Worm (Caenorhabditis elegans) whole organism, L3 larva: ENCODE results near the gene ssp-35.

Experiments
- R02D3.7 ChIP-seq: fragments of 150-350 bp; optimal IDR thresholded peaks from 2 replicates; lab custom pipeline; 2014; ENCODE audit warnings: missing biosample characterization, missing genetic modification characterization
- ZK546.5 ChIP-seq: sonication (generic microtip); optimal IDR thresholded peaks from 2 replicates; lab custom pipeline; 2017; ENCODE audit warnings: missing biosample characterization, missing genetic modification characterization
- ama-1 ChIP-seq: fragments of 150-350 bp; optimal IDR thresholded peaks from 2 replicates; lab custom pipeline; 2018
- ceh-16 ChIP-seq: sonication (generic microtip); optimal IDR thresholded peaks from 2 replicates; lab custom pipeline; 2017; ENCODE audit warnings: missing biosample characterization, missing genetic modification characterization
- ceh-28 ChIP-seq: fragments of 150-350 bp; optimal IDR thresholded peaks from 2 replicates; lab custom pipeline; 2014; ENCODE audit warnings: missing biosample characterization, missing genetic modification reagents, missing genetic modification characterization
- ceh-82 ChIP-seq: fragments of 150-350 bp; optimal IDR thresholded peaks from 2 replicates; lab custom pipeline; 2014; ENCODE audit warnings: missing biosample characterization, missing genetic modification characterization
- ceh-9 ChIP-seq: sonication (generic microtip); optimal IDR thresholded peaks from 2 replicates; lab custom pipeline; 2018; ENCODE audit warnings: missing biosample characterization, missing genetic modification characterization
- daf-12 ChIP-seq: fragments of 150-350 bp; optimal IDR thresholded peaks from 2 replicates; lab custom pipeline; 2014; ENCODE audit warnings: missing biosample characterization, missing genetic modification reagents, missing genetic modification characterization
- egl-27 ChIP-seq: sonication (generic microtip); optimal IDR thresholded peaks from 4 replicates; lab custom pipeline; 2017; ENCODE audit warnings: missing biosample characterization, missing genetic modification reagents, missing genetic modification characterization
- egl-5 ChIP-seq: fragments of 150-350 bp; optimal IDR thresholded peaks from 2 replicates; lab custom pipeline; 2017; ENCODE audit warnings: missing biosample characterization, missing genetic modification reagents, missing genetic modification characterization, inconsistent platforms
- elt-1 ChIP-seq: fragments of 150-350 bp; optimal IDR thresholded peaks from 2 replicates; lab custom pipeline; 2014; ENCODE audit warnings: missing biosample characterization, missing genetic modification characterization
- elt-2 ChIP-seq: sonication (generic microtip); optimal IDR thresholded peaks from 2 replicates; lab custom pipeline; 2016; ENCODE audit warnings: missing genetic modification reagents, mild to moderate bottlenecking, missing genetic modification characterization, missing compliant biosample characterization
- elt-3 ChIP-seq, 3 experiments: fragments of 150-350 bp in 1 of 3; sonication (generic microtip) in 2 of 3; optimal IDR thresholded peaks; 2 replicates in 2 of 3; 4 replicates in 1 of 3; lab custom pipeline; 2014 to 2017; ENCODE audit warnings: missing biosample characterization in 3 of 3, missing genetic modification characterization in 3 of 3
- eor-1 ChIP-seq, 2 experiments: fragments of 150-350 bp; optimal IDR thresholded peaks; 2 replicates each; lab custom pipeline; 2014 to 2018; ENCODE audit warnings: missing biosample characterization in 2 of 2, missing genetic modification characterization in 2 of 2
- fkh-10 ChIP-seq: sonication (generic microtip); optimal IDR thresholded peaks from 2 replicates; lab custom pipeline; 2017; ENCODE audit warnings: missing biosample characterization, missing genetic modification reagents, missing genetic modification characterization
- fkh-2 ChIP-seq: fragments of 150-350 bp; optimal IDR thresholded peaks from 2 replicates; lab custom pipeline; 2014; ENCODE audit warnings: missing biosample characterization, missing genetic modification reagents, missing genetic modification characterization
- hmg-11 ChIP-seq: sonication (generic microtip); optimal IDR thresholded peaks from 2 replicates; lab custom pipeline; 2016; ENCODE audit warnings: missing genetic modification characterization, missing compliant biosample characterization
- lin-39 ChIP-seq: fragments of 150-350 bp; optimal IDR thresholded peaks from 2 replicates; lab custom pipeline; 2018; ENCODE audit warnings: missing biosample characterization, missing genetic modification reagents, missing genetic modification characterization
- lsy-12 ChIP-seq: sonication (generic microtip); optimal IDR thresholded peaks from 2 replicates; lab custom pipeline; 2016; ENCODE audit warnings: mild to moderate bottlenecking, missing genetic modification characterization, missing compliant biosample characterization
- mml-1 ChIP-seq: fragments of 150-350 bp; sonication (generic microtip); optimal IDR thresholded peaks from 3 replicates; lab custom pipeline; 2014; ENCODE audit warnings: missing biosample characterization, missing genetic modification characterization
- nfya-1 ChIP-seq: sonication (generic microtip); optimal IDR thresholded peaks from 2 replicates; lab custom pipeline; 2017; ENCODE audit warnings: missing genetic modification characterization, mild to moderate bottlenecking, missing compliant biosample characterization, antibody characterized with exemption, moderate library complexity; ENCODE audit not compliant: insufficient read depth
- nhr-23 ChIP-seq: fragments of 150-350 bp; optimal IDR thresholded peaks from 2 replicates; lab custom pipeline; 2014; ENCODE audit warnings: missing biosample characterization, missing genetic modification reagents, missing genetic modification characterization
- nhr-25 ChIP-seq: sonication (generic microtip); optimal IDR thresholded peaks from 2 replicates; lab custom pipeline; 2017; ENCODE audit warnings: missing biosample characterization, missing genetic modification characterization
- nhr-28 ChIP-seq: fragments of 150-350 bp; optimal IDR thresholded peaks from 2 replicates; lab custom pipeline; 2014; ENCODE audit warnings: missing biosample characterization, missing genetic modification characterization
- nhr-67 ChIP-seq: fragments of 150-350 bp; optimal IDR thresholded peaks from 2 replicates; lab custom pipeline; 2014; ENCODE audit warnings: missing biosample characterization, missing genetic modification characterization
- nhr-76 ChIP-seq: fragments of 150-350 bp; sonication (generic microtip); optimal IDR thresholded peaks from 5 replicates; lab custom pipeline; 2014; ENCODE audit warnings: missing biosample characterization, missing genetic modification characterization
- pha-4 ChIP-seq: fragments of 150-350 bp; optimal IDR thresholded peaks from 2 replicates; lab custom pipeline; 2014; ENCODE audit warnings: missing biosample characterization, missing genetic modification reagents, missing genetic modification characterization
- pqm-1 ChIP-seq: fragments of 150-350 bp; optimal IDR thresholded peaks from 2 replicates; lab custom pipeline; 2017; ENCODE audit warnings: missing biosample characterization, missing genetic modification characterization, inconsistent platforms
- sea-2 ChIP-seq: fragments of 150-350 bp; sonication (generic microtip); optimal IDR thresholded peaks from 4 replicates; lab custom pipeline; 2014; ENCODE audit warnings: missing biosample characterization, missing genetic modification reagents, missing genetic modification characterization
- skn-1 ChIP-seq: fragments of 150-350 bp; optimal IDR thresholded peaks from 2 replicates; lab custom pipeline; 2014; ENCODE audit warnings: missing biosample characterization, missing genetic modification characterization
- snpc-4 ChIP-seq: fragments of 150-350 bp; optimal IDR thresholded peaks from 2 replicates; lab custom pipeline; 2014; ENCODE audit warnings: missing biosample characterization, missing genetic modification characterization
- unc-62 ChIP-seq: fragments of 150-350 bp; sonication (generic microtip); optimal IDR thresholded peaks from 4 replicates; lab custom pipeline; 2014; ENCODE audit warnings: missing biosample characterization, missing genetic modification reagents, missing genetic modification characterization
- ztf-11 ChIP-seq: fragments of 150-350 bp; optimal IDR thresholded peaks from 2 replicates; lab custom pipeline; 2014; ENCODE audit warnings: missing biosample characterization, missing genetic modification characterization
- ztf-4 ChIP-seq: fragments of 150-350 bp; optimal IDR thresholded peaks from 2 replicates; lab custom pipeline; 2014; ENCODE audit warnings: missing biosample characterization, missing genetic modification characterization

The ssp-35 gene

ce11 chrV:12291587-12291986 lies 28.0 kb upstream of the ssp-35 start, which contains the start of the genes srpa-68 and srh-16 (continued):
- no peak for TF ChIP-seq nhr-67
- no peak for TF ChIP-seq eor-1 (tag; optimal IDR thresholded peaks at IDR 0.05; lab: Kevin White, UChicago)
- TF ChIP-seq nhr-28 (tag; lab: Kevin White, UChicago) = no peak
- peak; percentile 58 for TF ChIP-seq egl-5 (tag; lab: Kevin White, UChicago)
- TF ChIP-seq pqm-1 (tag; lab: Kevin White, UChicago) = peak; percentile 37
- TF ChIP-seq skn-1 = peak; percentile 65
- peak; percentile 86 for TF ChIP-seq R02D3.7 (tag; lab: Kevin White, UChicago)
- TF ChIP-seq elt-2 (tag; lab: Kevin White, UChicago) = peak; percentile 61
- no peak for TF ChIP-seq sea-2
- no peak for TF ChIP-seq elt-3 (tag; optimal IDR thresholded peaks at IDR 0.05; lab: Kevin White, UChicago)
- peak; percentile 21 for TF ChIP-seq fkh-10 (GFP tag; lab: Kevin White, UChicago)
- TF ChIP-seq ceh-16 = no peak
- TF ChIP-seq ceh-9 (tag; lab: Kevin White, UChicago) = no peak
- TF ChIP-seq mml-1 (tag; lab: Kevin White, UChicago) = no peak
- TF ChIP-seq fkh-2 = no peak

- TF ChIP-seq elt-2 (tag; lab: Kevin White, UChicago) (peak; percentile 0), eor-1 (tag; optimal IDR thresholded peaks at IDR 0.05; lab: Kevin White, UChicago) (no peak), pha-4 (peak; percentile 95)
- TF ChIP-seq, all 47 proteins: peak for 2
Observed at ce11 chrV:12288577-12288976, 25.0 kb upstream of the ssp-35 start, which contains the start of gene rskd-1. TSS of gene rskd-1 (minus strand) at chrV:12288615.

DNA sequence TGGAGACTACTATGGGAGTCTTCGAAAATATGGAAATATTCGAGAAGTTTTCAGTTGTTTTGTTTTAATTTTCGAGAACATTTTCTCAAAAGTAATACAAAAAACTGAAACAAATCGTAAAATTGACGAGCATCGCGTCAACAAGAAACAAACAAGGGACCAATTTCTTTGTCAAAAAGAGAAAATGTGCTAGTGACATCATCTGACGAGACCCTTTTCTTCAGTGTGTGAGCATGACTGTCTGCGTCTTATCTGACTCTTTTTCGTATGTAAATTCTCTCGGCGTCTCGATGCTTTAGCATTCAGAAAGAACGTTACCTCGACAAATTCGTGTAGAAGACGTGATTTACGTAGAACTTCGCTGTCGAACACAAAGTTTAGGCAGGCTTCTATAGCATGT lies 24.0 kb upstream of the ssp-35 start:
- no peak for TF ChIP-seq skn-1
- no peak for TF ChIP-seq daf-12 (tag; lab: Kevin White, UChicago)
- TF ChIP-seq ama-1 (lab: Kevin White, UChicago) = no peak
- no peak for TF ChIP-seq pha-4
- TF ChIP-seq nhr-25 (tag; lab: Kevin White, UChicago) = no peak
- no peak for TF ChIP-seq elt-2 (tag; lab: Kevin White, UChicago)
- TF ChIP-seq fkh-10 (GFP tag; lab: Kevin White, UChicago) = peak; percentile 40
- TF ChIP-seq snpc-4 (tag; lab: Kevin White, UChicago) = no peak
- TF ChIP-seq nhr-76 (tag; lab: Kevin White, UChicago) = no peak
- TF ChIP-seq fkh-2 = no peak
- peak; percentile 42 for TF ChIP-seq lin-39 (tag; lab: Kevin White, UChicago)
- TF ChIP-seq ztf-4 (tag; lab: Kevin White, UChicago) = no peak
- TF ChIP-seq nfya-1 = peak; percentile 25

DNA sequence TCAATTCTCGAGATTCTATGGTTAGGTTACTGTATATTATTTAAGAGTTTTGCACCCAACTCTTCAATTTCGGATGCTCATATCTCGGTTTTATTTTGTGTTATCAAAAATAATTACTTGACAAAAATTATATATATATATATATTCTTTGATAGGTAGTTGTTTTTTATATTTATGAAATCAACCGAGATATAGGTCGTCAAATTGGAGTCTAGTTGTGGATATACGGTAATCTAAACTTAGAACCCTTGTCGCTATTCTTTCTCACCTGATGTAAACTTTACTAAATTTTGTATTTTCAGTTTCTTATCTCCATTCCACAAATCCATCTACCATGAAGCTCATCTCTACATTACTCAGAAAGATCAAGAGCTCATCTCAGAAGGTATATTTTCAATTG lies 19.6 kb upstream of the ssp-35 start, which contains the start of gene F55C5.10:
F55C5.10 (plus strand) TSS at position 301 of the 400 bp plus-strand sequence.
- TF ChIP-seq ceh-82 (tag; lab: Kevin White, UChicago) (no peak), sea-2 (no peak), hmg-11 (no peak), ZK546.5 (tag; lab: Kevin White, UChicago) (no peak), elt-2 (tag; lab: Kevin White, UChicago) (no peak), nhr-23 (tag; lab: Kevin White, UChicago) (no peak), pha-4 (no peak), elt-3 (tag; optimal IDR thresholded peaks at IDR 0.05; lab: Kevin White, UChicago) (no peak), fkh-2 (no peak), egl-27 (tag; lab: Kevin White, UChicago) (no peak), elt-1 (no peak)

- TF ChIP-seq ceh-28 (tag; lab: Kevin White, UChicago) = no peak
- no peak for TF ChIP-seq ztf-11 (tag; lab: Kevin White, UChicago)
- TF ChIP-seq nhr-23 (tag; lab: Kevin White, UChicago) = no peak
- no peak for TF ChIP-seq pha-4
- TF ChIP-seq mml-1 (tag; lab: Kevin White, UChicago) = no peak
- no peak for TF ChIP-seq egl-5 (tag; lab: Kevin White, UChicago)
- TF ChIP-seq unc-62 (GFP tag; lab: Kevin White, UChicago) = no peak
- TF ChIP-seq lsy-12 (tag; lab: Kevin White, UChicago) = no peak
Observed at ce11 chrV:12281508-12281907, 17.9 kb upstream of the ssp-35 start.
